Worm (Caenorhabditis elegans) whole organism, mixed stage, embryonic: ENCODE measurements around the gene sun-1.

Experiments used
- elt-3 ChIP-seq: fragments of 150-350 bp; optimal IDR thresholded peaks from 2 replicates; lab custom pipeline; 2014; ENCODE audit warnings: missing biosample characterization, missing genetic modification characterization
- pha-4 ChIP-seq: fragments of 150-350 bp; optimal IDR thresholded peaks from 2 replicates; lab custom pipeline; 2018; ENCODE audit warnings: missing biosample characterization, missing genetic modification reagents, missing genetic modification characterization
- unc-62 ChIP-seq: fragments of 150-350 bp; optimal IDR thresholded peaks from 2 replicates; lab custom pipeline; 2014; ENCODE audit warnings: missing biosample characterization, missing genetic modification reagents, missing genetic modification characterization

DNA sequence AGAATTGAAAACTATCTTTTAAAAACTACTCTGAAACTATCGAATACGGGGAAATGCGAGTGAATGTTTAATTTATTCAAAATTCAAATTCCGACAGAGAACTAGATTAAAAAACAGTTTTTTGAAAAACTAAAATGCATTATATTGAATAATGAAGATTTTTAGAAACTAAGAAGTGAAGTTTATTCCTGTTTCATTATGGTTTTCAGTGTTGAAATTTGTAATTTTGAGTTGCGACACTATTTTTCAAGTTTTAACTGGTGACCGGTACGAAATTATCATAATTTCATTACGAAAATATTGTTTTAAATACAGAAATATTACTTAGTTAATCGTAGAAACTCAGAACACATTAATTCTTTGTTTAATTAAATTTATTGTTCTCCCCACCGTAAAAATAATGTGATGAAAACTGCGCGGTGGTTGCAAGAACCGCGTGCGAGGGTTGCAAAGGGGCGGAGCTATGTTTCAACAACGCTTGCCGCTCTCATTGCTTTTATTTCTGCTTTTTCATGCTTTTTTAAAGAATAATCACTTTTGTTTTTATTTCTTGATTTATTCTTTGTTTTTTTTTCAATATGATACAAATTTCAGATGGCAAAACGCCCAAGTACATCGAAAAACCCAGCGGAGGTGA is 17.1 kb downstream of the sun-1 start, which contains the start of gene him-17:
- TF ChIP-seq elt-3 (tag; lab: Kevin White, UChicago) (no peak), pha-4 (tag; lab: Kevin White, UChicago) (peak; percentile 57), unc-62 (GFP tag; lab: Kevin White, UChicago) (no peak)
